Worm (Caenorhabditis elegans) whole organism, late embryonic: ENCODE measurements around the gene gegf-1.
A peak's percentile ranks its signal among the peaks of the same experiment; 100 is the strongest.

ENCODE experiments used
- C08G9.2 ChIP-seq: sonication (generic microtip); optimal IDR thresholded peaks from 2 replicates; lab custom pipeline; 2016; ENCODE audit warnings: mild to moderate bottlenecking, missing genetic modification characterization, moderate library complexity, missing compliant biosample characterization
- C38D4.7 ChIP-seq: fragments of 200-800 bp; sonication (Bioruptor generic); optimal IDR thresholded peaks from 2 replicates; lab custom pipeline; 2018; ENCODE audit warnings: mild to moderate bottlenecking, missing genetic modification characterization, moderate library complexity, missing compliant biosample characterization
- F13H6.1 ChIP-seq: sonication (generic microtip); optimal IDR thresholded peaks from 2 replicates; lab custom pipeline; 2016; ENCODE audit warnings: missing genetic modification characterization, missing compliant biosample characterization
- K02D7.2 ChIP-seq: sonication (generic microtip); optimal IDR thresholded peaks from 2 replicates; lab custom pipeline; 2017; ENCODE audit warnings: mild to moderate bottlenecking, missing genetic modification characterization, missing compliant biosample characterization
- K09A11.1 ChIP-seq: sonication (generic microtip); optimal IDR thresholded peaks from 2 replicates; lab custom pipeline; 2017; ENCODE audit warnings: antibody characterized with exemption, mild to moderate bottlenecking, missing genetic modification characterization, missing compliant biosample characterization; ENCODE audit not compliant: insufficient read depth
- T23F11.4 ChIP-seq: fragments of 200-800 bp; sonication (Bioruptor generic); optimal IDR thresholded peaks from 2 replicates; lab custom pipeline; 2018; ENCODE audit warnings: mild to moderate bottlenecking, missing genetic modification characterization, missing compliant biosample characterization
- Y22D7AL.16 ChIP-seq: sonication (generic microtip); optimal IDR thresholded peaks from 2 replicates; lab custom pipeline; 2016; ENCODE audit warnings: missing genetic modification characterization, missing compliant biosample characterization
- ahr-1 ChIP-seq: sonication (generic microtip); optimal IDR thresholded peaks from 2 replicates; lab custom pipeline; 2016; ENCODE audit warnings: missing genetic modification characterization, missing compliant biosample characterization
- ama-1 ChIP-seq: fragments of 150-350 bp; optimal IDR thresholded peaks from 2 replicates; lab custom pipeline; 2014
- ceh-19 ChIP-seq: fragments of 200-800 bp; sonication (Bioruptor generic); optimal IDR thresholded peaks from 2 replicates; lab custom pipeline; 2018; ENCODE audit warnings: mild to moderate bottlenecking, missing genetic modification characterization, missing compliant biosample characterization
- ceh-2 ChIP-seq: sonication (generic microtip); optimal IDR thresholded peaks from 2 replicates; lab custom pipeline; 2016; ENCODE audit warnings: missing genotype, missing genetic modification characterization, missing compliant biosample characterization
- ceh-30 ChIP-seq: fragments of 150-350 bp; optimal IDR thresholded peaks from 2 replicates; lab custom pipeline; 2014; ENCODE audit warnings: missing biosample characterization, missing genetic modification characterization
- ceh-31 ChIP-seq: sonication (generic microtip); optimal IDR thresholded peaks from 2 replicates; lab custom pipeline; 2016; ENCODE audit warnings: missing genetic modification characterization, missing compliant biosample characterization
- ceh-45 ChIP-seq: fragments of 200-800 bp; sonication (Bioruptor generic); IDR thresholded peaks from 2 replicates; pipeline ENCODE4 v1.3.6; 2022; ENCODE audit warnings: missing genetic modification reagents, missing genetic modification characterization, missing compliant biosample characterization
- ceh-48 ChIP-seq: sonication (generic microtip); optimal IDR thresholded peaks from 2 replicates; lab custom pipeline; 2016; ENCODE audit warnings: missing genetic modification characterization, inconsistent platforms, missing compliant biosample characterization
- ceh-6 ChIP-seq: fragments of 200-800 bp; sonication (Bioruptor generic); optimal IDR thresholded peaks from 2 replicates; lab custom pipeline; 2018; ENCODE audit warnings: mild to moderate bottlenecking, missing genetic modification characterization, missing compliant biosample characterization
- ceh-9 ChIP-seq: sonication (generic microtip); optimal IDR thresholded peaks from 2 replicates; lab custom pipeline; 2016; ENCODE audit warnings: mild to moderate bottlenecking, missing genetic modification characterization, inconsistent platforms, missing compliant biosample characterization
- dmd-4 ChIP-seq: sonication (generic microtip); optimal IDR thresholded peaks from 2 replicates; lab custom pipeline; 2016; ENCODE audit warnings: borderline replicate concordance, missing genetic modification characterization, missing compliant biosample characterization
- dve-1 ChIP-seq: sonication (generic microtip); optimal IDR thresholded peaks from 2 replicates; lab custom pipeline; 2017; ENCODE audit warnings: antibody characterized with exemption, mild to moderate bottlenecking, missing genetic modification characterization, missing compliant biosample characterization
- ets-4 ChIP-seq: sonication (generic microtip); optimal IDR thresholded peaks from 2 replicates; lab custom pipeline; 2016; ENCODE audit warnings: missing genetic modification characterization, missing compliant biosample characterization
- eyg-1 ChIP-seq: sonication (generic microtip); optimal IDR thresholded peaks from 2 replicates; lab custom pipeline; 2016; ENCODE audit warnings: missing genotype, missing genetic modification characterization, missing compliant biosample characterization
- fax-1 ChIP-seq: sonication (generic microtip); optimal IDR thresholded peaks from 2 replicates; lab custom pipeline; 2016; ENCODE audit warnings: missing genotype, missing genetic modification characterization, missing compliant biosample characterization
- fkh-10 ChIP-seq: fragments of 150-350 bp; optimal IDR thresholded peaks from 2 replicates; lab custom pipeline; 2014; ENCODE audit warnings: missing biosample characterization, missing genetic modification reagents, missing genetic modification characterization
- gmeb-2 ChIP-seq: sonication (generic microtip); optimal IDR thresholded peaks from 2 replicates; lab custom pipeline; 2016; ENCODE audit warnings: missing genetic modification characterization, inconsistent platforms, missing compliant biosample characterization
- hlh-13 ChIP-seq: fragments of 200-800 bp; sonication (Bioruptor generic); optimal IDR thresholded peaks from 2 replicates; lab custom pipeline; 2018; ENCODE audit warnings: mild to moderate bottlenecking, missing genetic modification characterization, missing compliant biosample characterization
- hlh-15 ChIP-seq: sonication (generic microtip); optimal IDR thresholded peaks from 2 replicates; lab custom pipeline; 2016; ENCODE audit warnings: missing genetic modification characterization, missing compliant biosample characterization
- hlh-30 ChIP-seq: sonication (generic microtip); optimal IDR thresholded peaks from 2 replicates; lab custom pipeline; 2017; ENCODE audit warnings: antibody characterized with exemption, missing genetic modification characterization, missing compliant biosample characterization; ENCODE audit not compliant: insufficient read depth
- hlh-6 ChIP-seq: sonication (generic microtip); optimal IDR thresholded peaks from 2 replicates; lab custom pipeline; 2016; ENCODE audit warnings: missing genotype, missing genetic modification characterization, missing compliant biosample characterization
- lim-6 ChIP-seq: sonication (generic microtip); optimal IDR thresholded peaks from 2 replicates; lab custom pipeline; 2016; ENCODE audit warnings: missing genetic modification characterization, missing compliant biosample characterization
- madf-2 ChIP-seq: sonication (generic microtip); optimal IDR thresholded peaks from 2 replicates; lab custom pipeline; 2017; ENCODE audit warnings: missing genetic modification characterization, missing compliant biosample characterization
- mec-3 ChIP-seq: sonication (generic microtip); optimal IDR thresholded peaks from 2 replicates; lab custom pipeline; 2016; ENCODE audit warnings: borderline replicate concordance, missing genetic modification characterization, missing compliant biosample characterization
- nfya-1 ChIP-seq: sonication (generic microtip); optimal IDR thresholded peaks from 2 replicates; lab custom pipeline; 2017; ENCODE audit warnings: missing genetic modification characterization, mild to moderate bottlenecking, missing compliant biosample characterization, antibody characterized with exemption, moderate library complexity
- nhr-232 ChIP-seq: sonication (generic microtip); optimal IDR thresholded peaks from 2 replicates; lab custom pipeline; 2016; ENCODE audit warnings: missing genetic modification characterization, missing compliant biosample characterization
- npax-4 ChIP-seq: sonication (generic microtip); optimal IDR thresholded peaks from 2 replicates; lab custom pipeline; 2016; ENCODE audit warnings: missing genetic modification characterization, missing compliant biosample characterization
- pat-9 ChIP-seq: fragments of 200-800 bp; sonication (Bioruptor generic); optimal IDR thresholded peaks from 2 replicates; lab custom pipeline; 2018; ENCODE audit warnings: mild to moderate bottlenecking, missing genetic modification characterization, moderate library complexity, missing compliant biosample characterization
- pax-1 ChIP-seq: fragments of 150-350 bp; optimal IDR thresholded peaks from 2 replicates; lab custom pipeline; 2014; ENCODE audit warnings: missing biosample characterization, missing genetic modification characterization
- pha-4 ChIP-seq: fragments of 150-350 bp; optimal IDR thresholded peaks from 2 replicates; lab custom pipeline; 2018; ENCODE audit warnings: missing biosample characterization, missing genetic modification reagents, missing genetic modification characterization
- pros-1 ChIP-seq: fragments of 150-350 bp; optimal IDR thresholded peaks from 2 replicates; lab custom pipeline; 2014; ENCODE audit warnings: missing biosample characterization, missing genetic modification reagents, missing genetic modification characterization
- ref-2 ChIP-seq: sonication (generic microtip); optimal IDR thresholded peaks from 2 replicates; lab custom pipeline; 2016; ENCODE audit warnings: missing genetic modification characterization, missing compliant biosample characterization
- rnt-1 ChIP-seq: sonication (generic microtip); optimal IDR thresholded peaks from 2 replicates; lab custom pipeline; 2016; ENCODE audit warnings: missing genetic modification characterization, missing compliant biosample characterization
- tbx-2 ChIP-seq: sonication (generic microtip); optimal IDR thresholded peaks from 2 replicates; lab custom pipeline; 2016; ENCODE audit warnings: missing genetic modification characterization, missing compliant biosample characterization
- tbx-7 ChIP-seq: sonication (generic microtip); optimal IDR thresholded peaks from 2 replicates; lab custom pipeline; 2016; ENCODE audit warnings: missing genotype, missing genetic modification characterization, missing compliant biosample characterization
- unc-3 ChIP-seq, 2 experiments: fragments of 200-800 bp in 1 of 2; sonication (Bioruptor generic) in 1 of 2; sonication (generic microtip) in 1 of 2; conservative IDR thresholded peaks in 1 of 2; optimal IDR thresholded peaks in 1 of 2; 2 replicates each; pipeline versions ENCODE4 v1.3.6 to Lab custom; 2016 to 2022; ENCODE audit warnings: missing compliant biosample characterization in 2 of 2, missing genetic modification characterization in 2 of 2, missing genetic modification reagents in 1 of 2
- unc-42 ChIP-seq: sonication (generic microtip); optimal IDR thresholded peaks from 2 replicates; lab custom pipeline; 2016; ENCODE audit warnings: missing genotype, missing genetic modification characterization, missing compliant biosample characterization
- unc-55 ChIP-seq: sonication (generic microtip); optimal IDR thresholded peaks from 2 replicates; lab custom pipeline; 2017; ENCODE audit warnings: missing biosample characterization, missing genetic modification reagents, missing genetic modification characterization
- unc-86 ChIP-seq: sonication (generic microtip); optimal IDR thresholded peaks from 2 replicates; lab custom pipeline; 2016; ENCODE audit warnings: missing genetic modification characterization, missing compliant biosample characterization
- zip-5 ChIP-seq: sonication (generic microtip); optimal IDR thresholded peaks from 2 replicates; lab custom pipeline; 2016; ENCODE audit warnings: missing genetic modification characterization, missing compliant biosample characterization
- ztf-16 ChIP-seq: sonication (generic microtip); optimal IDR thresholded peaks from 2 replicates; lab custom pipeline; 2017; ENCODE audit warnings: missing genetic modification characterization, missing compliant biosample characterization

The gegf-1 gene

ce11 chrIV:147819-148218, 9.9 kb downstream of the gegf-1 start, which contains the start of gene col-99:
Gene col-99, minus strand, starts transcription at chrIV:147919.
- TF ChIP-seq unc-55 (GFP tag; lab: Kevin White, UChicago) (no peak), unc-42 (tag; lab: Kevin White, UChicago) (no peak), pha-4 (tag; lab: Kevin White, UChicago) (no peak), ceh-48 (tag; lab: Kevin White, UChicago) (no peak), pax-1 (no peak), ceh-31 (tag; lab: Kevin White, UChicago) (no peak), zip-5 (tag; lab: Kevin White, UChicago) (no peak), K02D7.2 (no peak), hlh-6 (tag; lab: Kevin White, UChicago) (no peak)

ce11 chrIV:143807-144371, 13.8 kb downstream of the gegf-1 start:
- TF ChIP-seq pax-1 (no peak), dve-1 (peak; percentile 71), madf-2 (tag; lab: Kevin White, UChicago) (peak; percentile 88), C08G9.2 (tag; lab: Kevin White, UChicago) (peak; percentile 81), hlh-6 (tag; lab: Kevin White, UChicago) (peak; percentile 93), rnt-1 (peak; percentile 92), nhr-232 (tag; lab: Kevin White, UChicago) (peak; percentile 92), npax-4 (tag; lab: Kevin White, UChicago) (peak; percentile 68), unc-3 (GFP tag; conservative IDR thresholded peaks at IDR 0.05; lab: Robert Waterston, UW) (peak; percentile 83), unc-3 (tag; optimal IDR thresholded peaks at IDR 0.05; lab: Kevin White, UChicago) (peak; percentile 92), zip-5 (tag; lab: Kevin White, UChicago) (peak; percentile 75), lim-6 (tag; lab: Kevin White, UChicago) (no peak), fkh-10 (GFP tag; lab: Kevin White, UChicago) (no peak), fax-1 (tag; lab: Kevin White, UChicago) (peak; percentile 85), pat-9 (peak; percentile 95), F13H6.1 (tag; lab: Kevin White, UChicago) (peak; percentile 75), ceh-2 (tag; lab: Kevin White, UChicago) (peak; percentile 73), unc-55 (GFP tag; lab: Kevin White, UChicago) (peak; percentile 23), ceh-45 (GFP tag; lab: Robert Waterston, UW) (peak; percentile 76), ceh-31 (tag; lab: Kevin White, UChicago) (peak; percentile 80), ceh-9 (tag; lab: Kevin White, UChicago) (peak; percentile 72), ceh-30 (tag; lab: Kevin White, UChicago) (no peak), tbx-7 (tag; lab: Kevin White, UChicago) (peak; percentile 40), pha-4 (tag; lab: Kevin White, UChicago) (no peak), eyg-1 (peak; percentile 95), ahr-1 (peak; percentile 80), ztf-16 (tag; lab: Kevin White, UChicago) (peak; percentile 90), hlh-13 (GFP tag; lab: Kevin White, UChicago) (peak; percentile 79), T23F11.4 (peak; percentile 93), nfya-1 (peak; percentile 72), mec-3 (tag; lab: Kevin White, UChicago) (peak; percentile 72), hlh-30 (peak; percentile 90), C38D4.7 (peak; percentile 88), ref-2 (tag; lab: Kevin White, UChicago) (peak; percentile 89), K02D7.2 (peak; percentile 87), ama-1 (no peak), ets-4 (tag; lab: Kevin White, UChicago) (no peak), pros-1 (tag; lab: Kevin White, UChicago) (peak; percentile 7), K09A11.1 (tag; lab: Kevin White, UChicago) (peak; percentile 82), gmeb-2 (tag; lab: Kevin White, UChicago) (peak; percentile 91), dmd-4 (tag; lab: Kevin White, UChicago) (peak; percentile 85), hlh-15 (tag; lab: Kevin White, UChicago) (peak; percentile 84), unc-86 (tag; lab: Kevin White, UChicago) (peak; percentile 90), Y22D7AL.16 (tag; lab: Kevin White, UChicago) (peak; percentile 92), ceh-19 (GFP tag; lab: Kevin White, UChicago) (peak; percentile 93), ceh-6 (GFP tag; lab: Kevin White, UChicago) (peak; percentile 94), tbx-2 (tag; lab: Kevin White, UChicago) (peak; percentile 92)
